Worm (Caenorhabditis elegans): ENCODE measurements around the gene C06E4.5.

DNA sequence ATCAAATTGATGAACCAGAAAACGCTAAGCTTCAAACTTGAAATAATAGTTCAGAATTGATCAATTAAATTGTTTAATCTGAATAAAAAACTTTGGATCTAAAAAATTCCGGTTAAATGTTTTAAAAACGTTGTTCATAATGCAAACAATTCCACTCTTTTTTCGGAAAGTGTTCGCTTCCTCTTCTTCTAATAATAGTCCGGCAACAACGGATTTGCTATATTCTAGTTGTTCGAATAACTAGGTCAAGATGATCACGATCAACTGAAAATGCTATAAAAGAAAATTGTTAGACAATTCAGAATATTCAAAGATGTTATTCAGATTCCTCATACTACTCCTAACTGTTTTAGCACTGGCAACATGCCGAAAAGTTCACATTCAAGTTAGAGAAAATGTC, 23.9 kb upstream of the C06E4.5 start, which contains the start of gene D2024.4:
- no peak for TF ChIP-seq T22C8.4 (GFP tag; IDR thresholded peaks at IDR 0.05)
- no peak for TF ChIP-seq ztf-29 (GFP tag; IDR thresholded peaks at IDR 0.05)
- TF ChIP-seq tab-1 (GFP tag; IDR thresholded peaks at IDR 0.05): no peak

Data from whole organism, midembryonic.